Worm (Caenorhabditis elegans) whole organism, L4/young adult: ENCODE measurements around the gene wdr-62.

Source experiments
- W03F9.2 ChIP-seq: fragments of 150-350 bp; optimal IDR thresholded peaks from 2 replicates; lab custom pipeline; 2014; ENCODE audit warnings: missing biosample characterization, missing genetic modification characterization
- dao-5 ChIP-seq: sonication (generic microtip); optimal IDR thresholded peaks from 2 replicates; lab custom pipeline; 2016; ENCODE audit warnings: missing genotype, missing genetic modification characterization, moderate library complexity, missing compliant biosample characterization
- him-1 ChIP-seq: sonication (generic microtip); optimal IDR thresholded peaks from 2 replicates; lab custom pipeline; 2016; ENCODE audit warnings: missing genotype, missing genetic modification reagents, missing genetic modification characterization, missing compliant biosample characterization

DNA sequence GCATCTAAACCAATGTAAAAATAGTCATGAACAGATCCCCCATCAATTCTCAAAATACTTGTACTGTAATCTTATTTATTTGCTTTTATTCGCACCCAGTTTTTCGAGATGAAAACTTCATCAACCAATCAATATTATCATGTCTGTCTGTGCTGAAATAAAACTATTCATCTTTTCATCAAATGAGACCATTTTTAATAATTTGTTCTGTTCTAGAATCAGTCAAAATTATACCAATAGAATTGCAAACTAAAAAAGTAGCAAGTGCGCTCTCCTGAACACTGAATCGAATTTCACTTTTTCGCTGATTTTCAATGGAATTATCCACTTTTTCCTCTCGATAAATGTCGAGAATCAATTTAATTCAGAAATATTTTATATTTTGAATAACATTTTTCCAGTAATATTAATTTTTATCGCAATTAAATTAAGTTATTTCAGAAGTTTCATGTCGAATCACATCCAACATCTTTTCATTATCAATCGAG lies 43.9 kb upstream of the wdr-62 start, which contains the start of gene trpp-4:
- TF ChIP-seq dao-5 (tag; lab: Kevin White, UChicago) = no peak
- no peak for TF ChIP-seq him-1
- no peak for TF ChIP-seq W03F9.2 (tag; lab: Kevin White, UChicago)
